Worm (Caenorhabditis elegans): ENCODE data around the gene ubl-1.
A peak's percentile ranks its signal among the peaks of the same experiment; 100 is the strongest.

Gene ubl-1

ce11 chrIII:3104536-3104935, 36.4 kb downstream of the ubl-1 start (continued):
- no peak for TF ChIP-seq daf-8 (GFP tag; IDR thresholded peaks at IDR 0.05)
- no peak for TF ChIP-seq zip-2 (tag; optimal IDR thresholded peaks at IDR 0.05)
- no peak for TF ChIP-seq ama-1 (optimal IDR thresholded peaks at IDR 0.05)
- TF ChIP-seq F10B5.3 (tag; optimal IDR thresholded peaks at IDR 0.05), result no peak
- no peak for TF ChIP-seq Y105C5A.15 (GFP tag; IDR thresholded peaks at IDR 0.05)
- peak; percentile 82 for TF ChIP-seq nhr-11 (tag; optimal IDR thresholded peaks at IDR 0.05)
- no peak for TF ChIP-seq arid-1 (GFP tag; conservative IDR thresholded peaks at IDR 0.05)
- no peak for TF ChIP-seq mep-1 (tag; optimal IDR thresholded peaks at IDR 0.05)
- TF ChIP-seq set-16 (GFP tag; IDR thresholded peaks at IDR 0.05), result no peak
- peak; percentile 48 for TF ChIP-seq nhr-48 (tag; optimal IDR thresholded peaks at IDR 0.05)
- no peak for TF ChIP-seq hlh-30 (tag; optimal IDR thresholded peaks at IDR 0.05; ENCODE audit: insufficient read depth)
- no peak for TF ChIP-seq aha-1 (tag)

- no peak for TF ChIP-seq fos-1 (tag; optimal IDR thresholded peaks at IDR 0.05)
- no peak for TF ChIP-seq madf-5 (GFP tag; IDR thresholded peaks at IDR 0.05)
- no peak for TF ChIP-seq spr-1 (tag; optimal IDR thresholded peaks at IDR 0.05)
- no peak for TF ChIP-seq ama-1 (optimal IDR thresholded peaks at IDR 0.05)
- no peak for TF ChIP-seq lin-13 (GFP tag; optimal IDR thresholded peaks at IDR 0.05)
Observed at ce11 chrIII:3105212-3105611, 37.1 kb downstream of the ubl-1 start.

DNA sequence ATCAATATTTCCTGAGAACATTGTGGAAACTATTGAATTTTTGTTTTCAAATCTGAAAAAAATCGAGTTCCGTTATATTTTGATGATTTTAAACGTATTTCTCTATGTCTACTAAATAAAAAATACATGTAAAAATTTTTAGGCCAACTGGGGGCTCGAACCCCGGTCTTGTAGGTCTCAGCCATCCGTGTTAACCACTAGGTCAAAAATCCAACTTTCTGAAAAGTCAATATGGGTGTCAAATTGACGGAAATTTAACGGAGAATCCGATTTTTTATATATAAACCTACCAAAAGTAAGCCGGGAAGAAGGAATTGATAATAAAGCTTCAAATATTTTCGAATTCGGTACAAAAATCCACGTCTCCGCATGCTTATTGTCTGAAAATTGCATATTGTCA, 38.2 kb downstream of the ubl-1 start:
- TF ChIP-seq F44E2.7 (GFP tag; IDR thresholded peaks at IDR 0.05), result no peak
- no peak for TF ChIP-seq unc-130 (GFP tag; optimal IDR thresholded peaks at IDR 0.05)

- TF ChIP-seq dmd-8 (GFP tag; IDR thresholded peaks at IDR 0.05) (0 out of 2 replicates have a peak, but pooled peaks have one; percentile 23), ztf-11 (tag; optimal IDR thresholded peaks at IDR 0.05) (no peak), php-3 (GFP tag; IDR thresholded peaks at IDR 0.05) (no peak), nhr-48 (tag; optimal IDR thresholded peaks at IDR 0.05) (no peak), zip-11 (GFP tag; IDR thresholded peaks at IDR 0.05) (no peak), Y48G9A.11 (GFP tag; IDR thresholded peaks at IDR 0.05) (0 out of 2 replicates have a peak, but pooled peaks have one; percentile 44), pha-4 (GFP tag; IDR thresholded peaks at IDR 0.05) (peak; percentile 24; the same call in 1 of the 2 replicates), pha-4 (tag; optimal IDR thresholded peaks at IDR 0.05) (no peak), daf-19 (GFP tag; conservative IDR thresholded peaks at IDR 0.05) (no peak), egl-43 (GFP tag; IDR thresholded peaks at IDR 0.05) (peak; percentile 37; the same call in 1 of the 2 replicates), unc-62 (GFP tag; optimal IDR thresholded peaks at IDR 0.05 in 1 of 2) (no peak), unc-62 (tag; optimal IDR thresholded peaks at IDR 0.05) (no peak), ces-1 (GFP tag; optimal IDR thresholded peaks at IDR 0.05) (no peak), snpc-4 (tag; optimal IDR thresholded peaks at IDR 0.05) (no peak), F44E2.7 (GFP tag; IDR thresholded peaks at IDR 0.05) (no peak), lin-29 (GFP tag; IDR thresholded peaks at IDR 0.05) (no peak), Y5F2A.4 (GFP tag; optimal IDR thresholded peaks at IDR 0.05) (no peak), lin-38 (GFP tag; IDR thresholded peaks at IDR 0.05) (peak; percentile 47; the same call in 1 of the 2 replicates), T26A8.4 (GFP tag; IDR thresholded peaks at IDR 0.05) (no peak), ceh-20 (GFP tag; IDR thresholded peaks at IDR 0.05) (no peak), mdl-1 (tag; optimal IDR thresholded peaks at IDR 0.05) (no peak), nhr-6 (tag; optimal IDR thresholded peaks at IDR 0.05) (no peak), sdz-12 (GFP tag; optimal IDR thresholded peaks at IDR 0.05) (no peak), zip-2 (tag; optimal IDR thresholded peaks at IDR 0.05) (no peak), unc-39 (tag; optimal IDR thresholded peaks at IDR 0.05) (no peak), nhr-41 (GFP tag; IDR thresholded peaks at IDR 0.05) (no peak)
Observed at ce11 chrIII:3107530-3107929, 39.4 kb downstream of the ubl-1 start.

Measured in whole organism, L4 larva.